Fruit fly (Drosophila melanogaster): ENCODE measurements around the gene beat-VII.

Gene beat-VII

dm6 chr3R:26615428-26615827 lies 66.3 kb downstream of the beat-VII start:
- no peak for TF ChIP-seq CG8478 (optimal IDR thresholded peaks at IDR 0.05)
- TF ChIP-seq CTCF (optimal IDR thresholded peaks at IDR 0.05) = no peak

dm6 chr3R:26606498-26606897 lies 75.3 kb downstream of the beat-VII start:
- TF ChIP-seq CG8478 (optimal IDR thresholded peaks at IDR 0.05) (no peak), CTCF (optimal IDR thresholded peaks at IDR 0.05) (no peak)
